Worm (Caenorhabditis elegans): Measurements from ENCODE around the gene ant-1.3.

ant-1.3 gene

ce11 chrIV:9669969-9670368, 39.1 kb downstream of the ant-1.3 start (continued):
- TF ChIP-seq snu-23 (GFP tag; optimal IDR thresholded peaks at IDR 0.05) (peak; percentile 86), zag-1 (tag; optimal IDR thresholded peaks at IDR 0.05) (no peak), unc-130 (tag; optimal IDR thresholded peaks at IDR 0.05) (no peak), C34B4.2 (tag; optimal IDR thresholded peaks at IDR 0.05) (no peak), tbx-2 (tag; optimal IDR thresholded peaks at IDR 0.05) (peak; percentile 35), zip-4 (GFP tag; optimal IDR thresholded peaks at IDR 0.05) (no peak), unc-86 (tag; optimal IDR thresholded peaks at IDR 0.05) (no peak), nhr-11 (tag; optimal IDR thresholded peaks at IDR 0.05) (peak; percentile 7), ztf-11 (tag; optimal IDR thresholded peaks at IDR 0.05) (no peak), lsy-2 (tag; optimal IDR thresholded peaks at IDR 0.05) (peak; percentile 35 to 70), ztf-4 (tag; optimal IDR thresholded peaks at IDR 0.05) (peak; percentile 25), lir-3 (tag; optimal IDR thresholded peaks at IDR 0.05; ENCODE audit: poor library complexity) (peak; percentile 19), tlp-1 (tag; optimal IDR thresholded peaks at IDR 0.05) (no peak), nhr-19 (GFP tag; conservative IDR thresholded peaks at IDR 0.05) (peak; percentile 73), nhr-85 (tag) (peak; percentile 98), efl-1 (optimal IDR thresholded peaks at IDR 0.05) (peak; percentile 51 to 56), efl-1 (GFP tag; optimal IDR thresholded peaks at IDR 0.05 in 1 of 2) (peak; percentile 30 to 95), dpl-1 (GFP tag; optimal IDR thresholded peaks at IDR 0.05) (peak; percentile 25 to 42 (median 38)), mdl-1 (tag; optimal IDR thresholded peaks at IDR 0.05) (peak; percentile 8 to 70), mep-1 (tag; optimal IDR thresholded peaks at IDR 0.05) (peak; percentile 88), irx-1 (tag; optimal IDR thresholded peaks at IDR 0.05) (peak; percentile 34), lin-35 (GFP tag; optimal IDR thresholded peaks at IDR 0.05) (peak; percentile 39 to 75), fkh-8 (tag; optimal IDR thresholded peaks at IDR 0.05) (no peak), lin-13 (GFP tag; optimal IDR thresholded peaks at IDR 0.05) (peak; percentile 1), C04F5.9 (tag; optimal IDR thresholded peaks at IDR 0.05) (peak; percentile 24), nhr-71 (tag; optimal IDR thresholded peaks at IDR 0.05) (peak; percentile 90), nhr-47 (tag; optimal IDR thresholded peaks at IDR 0.05) (peak; percentile 67), nhr-90 (tag; optimal IDR thresholded peaks at IDR 0.05; ENCODE audit: poor library complexity) (peak; percentile 74), ceh-82 (tag; optimal IDR thresholded peaks at IDR 0.05) (peak in 2 of 3 experiments; percentile 1 to 31)

ce11 chrIV:9668103-9668672, 40.9 kb downstream of the ant-1.3 start:
- no peak for TF ChIP-seq mep-1 (tag; optimal IDR thresholded peaks at IDR 0.05)
- peak in 1 of 2 experiments; percentile 14 for TF ChIP-seq lin-35 (GFP tag; optimal IDR thresholded peaks at IDR 0.05)
- TF ChIP-seq nhr-90 (tag; optimal IDR thresholded peaks at IDR 0.05; ENCODE audit: poor library complexity) = no peak
- peak; percentile 77 for TF ChIP-seq nhr-20 (tag; optimal IDR thresholded peaks at IDR 0.05)
- TF ChIP-seq dpl-1 (GFP tag; optimal IDR thresholded peaks at IDR 0.05) = no peak
- peak; percentile 64 for TF ChIP-seq nhr-71 (tag; optimal IDR thresholded peaks at IDR 0.05)
- peak; percentile 65 for TF ChIP-seq elt-2 (tag; optimal IDR thresholded peaks at IDR 0.05)
- TF ChIP-seq unc-86 (tag; optimal IDR thresholded peaks at IDR 0.05) = no peak
- peak; percentile 10; the same call in 1 of the 2 replicates for TF ChIP-seq nhr-19 (GFP tag; conservative IDR thresholded peaks at IDR 0.05)
- no peak for TF ChIP-seq efl-1 (optimal IDR thresholded peaks at IDR 0.05)
- peak in 1 of 2 experiments; percentile 56 for TF ChIP-seq efl-1 (GFP tag; optimal IDR thresholded peaks at IDR 0.05 in 1 of 2)
- TF ChIP-seq mdl-1 (tag; optimal IDR thresholded peaks at IDR 0.05) = peak in 1 of 2 experiments; percentile 31
- TF ChIP-seq lsy-2 (tag; optimal IDR thresholded peaks at IDR 0.05) = no peak
- TF ChIP-seq lin-14 (GFP tag; optimal IDR thresholded peaks at IDR 0.05) = peak; percentile 46
- TF ChIP-seq pax-3 (tag; optimal IDR thresholded peaks at IDR 0.05) = no peak
- TF ChIP-seq snu-23 (GFP tag; optimal IDR thresholded peaks at IDR 0.05) = peak; percentile 23

- peak; percentile 11 for TF ChIP-seq lin-14 (GFP tag; optimal IDR thresholded peaks at IDR 0.05)
- TF ChIP-seq C34B4.2 (tag; optimal IDR thresholded peaks at IDR 0.05) = no peak
- TF ChIP-seq ama-1 (optimal IDR thresholded peaks at IDR 0.05) = no peak
- TF ChIP-seq ceh-82 (tag; optimal IDR thresholded peaks at IDR 0.05) = no peak
- TF ChIP-seq elt-2 (tag; optimal IDR thresholded peaks at IDR 0.05) = peak; percentile 4
- TF ChIP-seq mep-1 (tag; optimal IDR thresholded peaks at IDR 0.05) = peak; percentile 17
- TF ChIP-seq nhr-28 (tag; optimal IDR thresholded peaks at IDR 0.05) = no peak
- peak in 1 of 2 experiments; percentile 10 for TF ChIP-seq lsy-2 (tag; optimal IDR thresholded peaks at IDR 0.05)
- TF ChIP-seq skn-1 (tag; optimal IDR thresholded peaks at IDR 0.05) = no peak
- peak; percentile 0 for TF ChIP-seq nhr-47 (tag; optimal IDR thresholded peaks at IDR 0.05)
- TF ChIP-seq dpl-1 (GFP tag; optimal IDR thresholded peaks at IDR 0.05) = no peak
- TF ChIP-seq fkh-10 (GFP tag; optimal IDR thresholded peaks at IDR 0.05) = no peak
- TF ChIP-seq C16A3.4 (tag; optimal IDR thresholded peaks at IDR 0.05) = no peak
- TF ChIP-seq fkh-8 (tag; optimal IDR thresholded peaks at IDR 0.05) = no peak
- TF ChIP-seq nhr-85 (tag) = peak; percentile 73
- TF ChIP-seq swsn-7 (tag; optimal IDR thresholded peaks at IDR 0.05) = no peak
Measured at ce11 chrIV:9667084-9667483, 42.0 kb downstream of the ant-1.3 start.
